Worm (Caenorhabditis elegans): ENCODE data around the gene T17A3.12.
"Not testable (repeated sequence)": the region's sequence is repeated elsewhere in the genome, so short reads cannot be mapped to it uniquely, and the experiment has no call there.

Gene T17A3.12

DNA sequence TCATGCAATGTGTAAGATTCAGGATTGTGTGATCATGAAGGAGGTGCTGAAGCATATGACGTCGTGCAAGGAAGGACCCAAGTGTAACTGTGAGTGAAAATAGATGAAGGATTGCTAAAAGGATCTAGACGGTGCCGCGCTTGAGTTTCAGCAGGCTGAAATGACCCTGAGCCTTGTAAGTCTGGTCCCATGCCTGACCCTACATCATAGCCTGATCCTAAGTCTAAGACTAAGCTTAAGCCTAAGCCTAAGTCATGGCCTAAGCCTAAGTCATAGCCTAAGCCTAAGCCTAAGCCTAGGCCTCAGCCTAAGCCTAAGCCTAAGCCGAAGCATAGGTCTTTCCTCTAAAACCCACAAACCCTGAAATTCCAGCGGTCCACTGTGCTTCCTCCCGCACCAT is 27.1 kb downstream of the T17A3.12 start:
- TF ChIP-seq aha-1 (tag) (peak; percentile 91), Y48G9A.11 (GFP tag; IDR thresholded peaks at IDR 0.05) (no peak)

DNA sequence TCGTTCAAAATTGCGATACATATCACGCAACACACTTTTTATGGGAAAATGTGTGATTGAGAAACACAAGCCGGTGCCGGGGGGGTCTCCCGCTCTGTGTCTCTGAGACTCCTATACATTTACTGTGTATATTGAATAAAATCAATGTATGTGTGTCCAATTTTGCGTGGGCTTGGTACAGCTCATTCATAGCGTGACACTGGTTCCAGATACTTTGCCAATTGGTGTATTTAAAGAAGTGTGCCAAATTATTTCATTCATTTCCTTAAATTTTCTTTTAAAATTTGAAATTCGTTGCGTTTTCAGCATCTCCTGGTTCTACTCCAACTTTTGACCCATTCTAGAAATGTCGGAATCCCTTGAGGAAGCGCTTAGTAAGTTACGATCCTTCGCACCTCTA is 27.8 kb downstream of the T17A3.12 start, which contains the start of gene C29F9.5:
C29F9.5 (plus strand) TSS at position 301 of the 400 bp plus-strand sequence.
- TF ChIP-seq pqm-1 (tag; optimal IDR thresholded peaks at IDR 0.05) (no peak), lsy-2 (tag; optimal IDR thresholded peaks at IDR 0.05) (no peak), unc-62 (GFP tag; optimal IDR thresholded peaks at IDR 0.05 in 1 of 2) (peak in 1 of 2 experiments; percentile 59), unc-62 (tag; optimal IDR thresholded peaks at IDR 0.05) (no peak), nhr-77 (tag; optimal IDR thresholded peaks at IDR 0.05) (no peak), ceh-82 (tag; optimal IDR thresholded peaks at IDR 0.05) (no peak), ZK546.5 (tag; optimal IDR thresholded peaks at IDR 0.05) (no peak)

DNA sequence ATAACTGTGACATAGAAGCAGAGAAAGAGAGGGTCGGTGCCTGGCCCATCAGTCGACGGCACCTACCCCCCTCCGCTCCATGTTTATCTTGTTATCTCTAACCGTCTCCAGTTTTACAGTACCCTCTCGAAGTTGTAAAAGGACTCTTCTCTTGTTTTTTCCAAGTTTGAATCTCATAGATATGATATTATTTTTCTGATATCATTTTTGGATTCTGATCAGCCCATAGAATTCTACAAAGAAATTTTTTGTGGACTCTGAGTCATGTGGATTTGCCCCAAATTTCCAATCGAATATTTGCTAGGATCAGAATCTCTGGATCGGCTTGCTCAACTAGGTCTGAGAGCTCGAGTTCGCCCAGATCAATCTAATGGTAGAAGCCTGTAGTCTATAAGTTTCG is 30.4 kb downstream of the T17A3.12 start, which contains the start of gene C29F9.6:
C29F9.6 (plus strand) TSS at position 301 of the 400 bp plus-strand sequence.
- TF ChIP-seq nhr-28 (tag; optimal IDR thresholded peaks at IDR 0.05) (no peak), ces-1 (GFP tag; optimal IDR thresholded peaks at IDR 0.05) (no peak), lin-1 (GFP tag; IDR thresholded peaks at IDR 0.05) (no peak), dpl-1 (GFP tag; optimal IDR thresholded peaks at IDR 0.05) (no peak), dmd-6 (GFP tag; IDR thresholded peaks at IDR 0.05) (no peak), aha-1 (tag) (no peak), dve-1 (tag; optimal IDR thresholded peaks at IDR 0.05; ENCODE audit: insufficient read depth) (no peak), ctbp-1 (GFP tag; IDR thresholded peaks at IDR 0.05) (no peak), Y105C5A.15 (GFP tag; IDR thresholded peaks at IDR 0.05) (no peak), php-3 (GFP tag; IDR thresholded peaks at IDR 0.05) (no peak), madf-5 (GFP tag; IDR thresholded peaks at IDR 0.05) (no peak)

DNA sequence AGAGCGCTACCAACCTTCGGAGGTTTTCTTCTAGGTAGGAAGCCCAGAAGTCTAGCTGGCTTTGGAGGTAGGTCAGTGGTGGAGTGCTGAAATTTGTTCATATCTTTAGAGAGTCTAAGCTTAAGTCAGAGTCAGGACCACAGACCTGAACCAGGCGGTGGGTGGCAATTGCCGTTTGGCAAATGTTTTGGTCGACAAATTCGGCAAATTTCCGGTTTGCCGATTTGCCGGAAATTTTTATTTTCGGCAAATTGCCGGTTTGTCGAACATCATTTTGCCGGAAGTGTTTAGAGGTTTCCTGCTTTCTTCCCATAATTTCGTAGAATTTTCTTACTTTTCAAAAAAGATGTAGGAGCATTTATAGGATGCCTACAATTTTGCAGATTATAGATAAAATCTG is 46.2 kb downstream of the T17A3.12 start, which contains the start of gene C29F9.9:
C29F9.9 (minus strand) TSS at position 101 of the 400 bp plus-strand sequence.
- TF ChIP-seq pqm-1 (tag; optimal IDR thresholded peaks at IDR 0.05); mdl-1 (tag; optimal IDR thresholded peaks at IDR 0.05); mxl-2 (GFP tag; conservative IDR thresholded peaks at IDR 0.05): not testable (repeated sequence)

DNA sequence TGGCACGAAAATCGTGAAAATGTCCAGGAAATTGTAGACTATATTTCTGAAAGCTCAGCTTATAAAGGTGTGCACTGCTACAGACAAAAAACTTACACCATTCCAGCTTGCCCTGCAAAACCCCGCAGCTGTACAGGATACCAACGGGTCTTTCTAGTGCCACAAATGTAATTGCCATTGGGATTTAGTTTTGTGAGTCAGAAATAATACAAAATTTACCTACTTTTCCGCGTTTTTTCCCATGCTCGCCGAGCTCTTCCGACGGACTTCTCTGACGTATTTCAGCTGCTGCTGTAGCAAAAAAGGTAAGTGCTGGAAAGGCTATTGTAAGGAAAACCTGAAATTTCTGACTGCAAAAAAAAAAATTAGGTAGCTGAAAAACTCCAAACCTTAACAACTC is 48.0 kb downstream of the T17A3.12 start, which contains the start of gene C29F9.8:
C29F9.8 (minus strand) TSS at position 101 of the 400 bp plus-strand sequence.
- TF ChIP-seq nhr-41 (GFP tag; IDR thresholded peaks at IDR 0.05); lsy-2 (tag; optimal IDR thresholded peaks at IDR 0.05); daf-19 (GFP tag; conservative IDR thresholded peaks at IDR 0.05): not testable (repeated sequence)

ce11 chrIII:96196-96595 is 48.8 kb downstream of the T17A3.12 start:
- TF ChIP-seq nhr-41 (GFP tag; IDR thresholded peaks at IDR 0.05) (no peak), hlh-30 (tag; optimal IDR thresholded peaks at IDR 0.05; ENCODE audit: insufficient read depth) (peak; percentile 40), nhr-42 (GFP tag; IDR thresholded peaks at IDR 0.05) (0 out of 2 replicates have a peak, but pooled peaks have one; percentile 29), lsy-2 (tag; optimal IDR thresholded peaks at IDR 0.05) (peak in 1 of 2 experiments; percentile 16), hif-1 (tag; optimal IDR thresholded peaks at IDR 0.05) (no peak), nhr-11 (tag; optimal IDR thresholded peaks at IDR 0.05) (peak; percentile 8), hlh-11 (tag; optimal IDR thresholded peaks at IDR 0.05) (peak; percentile 26), hmg-1.1 (GFP tag; IDR thresholded peaks at IDR 0.05) (peak; percentile 51; the same call in 1 of the 2 replicates), gei-8 (GFP tag; optimal IDR thresholded peaks at IDR 0.05) (peak; percentile 10), nhr-111 (GFP tag; optimal IDR thresholded peaks at IDR 0.05) (no peak), mes-2 (tag; optimal IDR thresholded peaks at IDR 0.05; ENCODE audit: poor library complexity, severe bottlenecking) (peak; percentile 41)
